Fruit fly (Drosophila melanogaster) whole organism, embryonic: Measurements from ENCODE around the gene mthl12.
A peak's percentile ranks its signal among the peaks of the same experiment; 100 is the strongest.

Source experiments
- Adf1 ChIP-seq: fragments of 200-800 bp; sonication (Bioruptor generic); IDR thresholded peaks from 2 replicates; pipeline ENCODE4 v1.3.6; 2022; ENCODE audit warnings: missing biosample characterization, missing genetic modification characterization
- Asciz ChIP-seq: fragments of 200-800 bp; sonication (Bioruptor generic); optimal IDR thresholded peaks from 2 replicates; lab custom pipeline; 2017; ENCODE audit warnings: missing biosample characterization, mild to moderate bottlenecking, missing genetic modification characterization, missing genetic modification reagents
- Bdp1 ChIP-seq: fragments of 200-800 bp; sonication (Bioruptor generic); optimal IDR thresholded peaks from 3 replicates; lab custom pipeline; 2016; ENCODE audit warnings: missing biosample characterization, missing genetic modification characterization
- CG10979 ChIP-seq: fragments of 200-800 bp; sonication (Bioruptor generic); optimal IDR thresholded peaks from 2 replicates; lab custom pipeline; 2018; ENCODE audit warnings: missing biosample characterization, mild to moderate bottlenecking, missing genetic modification characterization, moderate library complexity
- CG11093 ChIP-seq: fragments of 200-800 bp; sonication (Bioruptor generic); IDR thresholded peaks from 3 replicates; pipeline ENCODE4 v1.3.6; 2022; ENCODE audit warnings: missing biosample characterization, missing genetic modification characterization
- CG12299 ChIP-seq: fragments of 200-800 bp; sonication (Bioruptor generic); optimal IDR thresholded peaks from 2 replicates; lab custom pipeline; 2018; ENCODE audit warnings: missing biosample characterization, mild to moderate bottlenecking, missing genetic modification characterization
- CG15011 ChIP-seq: fragments of 200-800 bp; sonication (Bioruptor generic); optimal IDR thresholded peaks from 3 replicates; lab custom pipeline; 2018; ENCODE audit warnings: missing biosample characterization, mild to moderate bottlenecking, missing genetic modification characterization
- CG17186 ChIP-seq: fragments of 200-800 bp; sonication (Bioruptor generic); optimal IDR thresholded peaks from 3 replicates; lab custom pipeline; 2017; ENCODE audit warnings: missing biosample characterization, missing genetic modification reagents, missing genetic modification characterization
- CG17328 ChIP-seq: fragments of 200-800 bp; sonication (Bioruptor generic); IDR thresholded peaks from 2 replicates; pipeline ENCODE4 v1.3.6; 2022; ENCODE audit warnings: missing biosample characterization, missing genetic modification characterization
- CG18011 ChIP-seq: fragments of 200-800 bp; sonication (Bioruptor generic); optimal IDR thresholded peaks from 2 replicates; lab custom pipeline; 2017; ENCODE audit warnings: missing biosample characterization, missing genetic modification characterization, mild to moderate bottlenecking, moderate library complexity, missing genotype
- CG1832 ChIP-seq: fragments of 200-800 bp; sonication (Bioruptor generic); optimal IDR thresholded peaks from 2 replicates; lab custom pipeline; 2017; ENCODE audit warnings: missing biosample characterization, mild to moderate bottlenecking, missing genetic modification characterization, inconsistent platforms
- CG30403 ChIP-seq: fragments of 200-800 bp; sonication (Bioruptor generic); optimal IDR thresholded peaks from 3 replicates; lab custom pipeline; 2016; ENCODE audit warnings: missing biosample characterization, missing genetic modification characterization
- CG31365 ChIP-seq: fragments of 200-800 bp; sonication (Bioruptor generic); optimal IDR thresholded peaks from 2 replicates; lab custom pipeline; 2018; ENCODE audit warnings: missing biosample characterization, mild to moderate bottlenecking, missing genetic modification characterization
- CG31388 ChIP-seq: fragments of 200-800 bp; sonication (Bioruptor generic); optimal IDR thresholded peaks from 2 replicates; lab custom pipeline; 2016; ENCODE audit warnings: missing biosample characterization, missing genetic modification characterization
- CG34224 ChIP-seq: fragments of 200-800 bp; sonication (Bioruptor generic); IDR thresholded peaks from 3 replicates; pipeline ENCODE4 v1.3.6; 2022; ENCODE audit warnings: missing biosample characterization, missing genetic modification characterization; ENCODE audit not compliant: partially characterized antibody
- CG43689 ChIP-seq: fragments of 200-800 bp; sonication (Bioruptor generic); IDR thresholded peaks from 2 replicates; pipeline ENCODE4 v1.3.6; 2022; ENCODE audit warnings: missing biosample characterization, missing genetic modification characterization
- CG6854 ChIP-seq: fragments of 200-800 bp; sonication (Bioruptor generic); optimal IDR thresholded peaks from 3 replicates; lab custom pipeline; 2017; ENCODE audit warnings: missing biosample characterization, mild to moderate bottlenecking, missing genetic modification characterization
- CG8290 ChIP-seq, 3 experiments: fragments of 200-800 bp; sonication (Bioruptor generic); optimal IDR thresholded peaks; 2 replicates each; lab custom pipeline; 2016 to 2019; ENCODE audit warnings: missing biosample characterization in 3 of 3, missing genetic modification characterization in 3 of 3, mild to moderate bottlenecking in 2 of 3, moderate library complexity in 1 of 3
- CG9609 ChIP-seq: fragments of 200-800 bp; sonication (Bioruptor generic); optimal IDR thresholded peaks from 3 replicates; lab custom pipeline; 2016; ENCODE audit warnings: missing biosample characterization, missing genetic modification characterization
- CG9727 ChIP-seq: fragments of 200-800 bp; sonication (Bioruptor generic); optimal IDR thresholded peaks from 3 replicates; lab custom pipeline; 2017; ENCODE audit warnings: missing biosample characterization, mild to moderate bottlenecking, missing genetic modification characterization
- CG9817 ChIP-seq: fragments of 200-800 bp; sonication (Bioruptor generic); optimal IDR thresholded peaks from 2 replicates; lab custom pipeline; 2018; ENCODE audit warnings: missing biosample characterization, mild to moderate bottlenecking, missing genetic modification characterization, moderate library complexity
- CG9932 ChIP-seq: fragments of 200-800 bp; sonication (Bioruptor generic); IDR thresholded peaks from 2 replicates; pipeline ENCODE4 v1.3.6; 2022; ENCODE audit warnings: missing biosample characterization, missing genetic modification characterization
- Sox102F ChIP-seq: fragments of 200-800 bp; sonication (Bioruptor generic); optimal IDR thresholded peaks from 2 replicates; lab custom pipeline; 2018; ENCODE audit warnings: missing biosample characterization, mild to moderate bottlenecking, missing genetic modification characterization, moderate library complexity
- amos ChIP-seq: fragments of 200-800 bp; sonication (Bioruptor generic); IDR thresholded peaks from 2 replicates; pipeline ENCODE4 v1.3.6; 2022; ENCODE audit warnings: missing biosample characterization, missing genetic modification characterization; ENCODE audit not compliant: partially characterized antibody
- ara ChIP-seq: fragments of 200-800 bp; sonication (Bioruptor generic); IDR thresholded peaks from 2 replicates; pipeline ENCODE4 v1.3.6; 2022; ENCODE audit warnings: missing biosample characterization, missing genetic modification characterization
- bowl ChIP-seq: fragments of 200-800 bp; sonication (Bioruptor generic); IDR thresholded peaks from 2 replicates; pipeline ENCODE4 v1.3.6; 2022; ENCODE audit warnings: missing biosample characterization, missing genetic modification characterization
- bsh ChIP-seq, 2 experiments: fragments of 200-800 bp; sonication (Bioruptor generic); optimal IDR thresholded peaks; 2 replicates each; lab custom pipeline; 2017 to 2018; ENCODE audit warnings: mild to moderate bottlenecking in 2 of 2, missing biosample characterization in 2 of 2, missing genetic modification characterization in 2 of 2, moderate library complexity in 1 of 2
- chinmo ChIP-seq: fragments of 200-800 bp; sonication (Bioruptor generic); IDR thresholded peaks from 4 replicates; pipeline ENCODE4 v1.3.6; 2022; ENCODE audit warnings: missing biosample characterization, missing genetic modification characterization; ENCODE audit not compliant: partially characterized antibody
- chm ChIP-seq: fragments of 200-800 bp; sonication (Bioruptor generic); IDR thresholded peaks from 2 replicates; pipeline ENCODE4 v1.3.6; 2022; ENCODE audit warnings: missing biosample characterization, missing genetic modification characterization
- croc ChIP-seq: fragments of 200-800 bp; sonication (Bioruptor generic); conservative IDR thresholded peaks from 3 replicates; pipeline ENCODE4 v1.3.6; 2022; ENCODE audit warnings: missing biosample characterization, missing genetic modification characterization
- dm ChIP-seq: fragments of 200-800 bp; sonication (Bioruptor generic); optimal IDR thresholded peaks from 3 replicates; lab custom pipeline; 2016; ENCODE audit warnings: missing biosample characterization, missing genetic modification characterization
- gcm ChIP-seq: fragments of 200-800 bp; sonication (Bioruptor generic); optimal IDR thresholded peaks from 2 replicates; lab custom pipeline; 2019; ENCODE audit warnings: missing biosample characterization, mild to moderate bottlenecking, missing genetic modification characterization, moderate library complexity
- hb ChIP-seq: fragments of 200-800 bp; sonication (Bioruptor generic); IDR thresholded peaks from 3 replicates; pipeline ENCODE4 v1.3.6; 2022; ENCODE audit warnings: missing biosample characterization, missing genetic modification characterization; ENCODE audit not compliant: partially characterized antibody
- insv ChIP-seq, 2 experiments: fragments of 200-800 bp; sonication (Bioruptor generic); optimal IDR thresholded peaks; 3 replicates each; lab custom pipeline; 2016 to 2018; ENCODE audit warnings: missing biosample characterization in 2 of 2, missing genetic modification characterization in 2 of 2
- jing ChIP-seq: fragments of 200-800 bp; sonication (Bioruptor generic); optimal IDR thresholded peaks from 2 replicates; lab custom pipeline; 2018; ENCODE audit warnings: missing biosample characterization, mild to moderate bottlenecking, missing genetic modification characterization
- kay ChIP-seq: fragments of 200-800 bp; sonication (Bioruptor generic); optimal IDR thresholded peaks from 2 replicates; lab custom pipeline; 2016; ENCODE audit warnings: missing biosample characterization, missing genetic modification characterization
- ken ChIP-seq: fragments of 200-800 bp; sonication (Bioruptor generic); IDR thresholded peaks from 3 replicates; pipeline ENCODE4 v1.3.6; 2022; ENCODE audit warnings: missing biosample characterization, missing genetic modification characterization
- knrl ChIP-seq: fragments of 200-800 bp; sonication (Bioruptor generic); IDR thresholded peaks from 3 replicates; pipeline ENCODE4 v1.3.6; 2022; ENCODE audit warnings: missing biosample characterization, missing genetic modification characterization; ENCODE audit not compliant: partially characterized antibody
- mirr ChIP-seq: fragments of 200-800 bp; sonication (Bioruptor generic); optimal IDR thresholded peaks from 3 replicates; lab custom pipeline; 2018; ENCODE audit warnings: missing biosample characterization, mild to moderate bottlenecking, missing genetic modification characterization
- nerfin-1 ChIP-seq: fragments of 200-800 bp; sonication (Bioruptor generic); optimal IDR thresholded peaks from 3 replicates; lab custom pipeline; 2019; ENCODE audit warnings: missing biosample characterization, mild to moderate bottlenecking, missing genetic modification characterization, moderate library complexity
- p53 ChIP-seq: fragments of 200-800 bp; sonication (Bioruptor generic); optimal IDR thresholded peaks from 2 replicates; lab custom pipeline; 2016; ENCODE audit warnings: missing biosample characterization, missing genetic modification characterization
- peb ChIP-seq: fragments of 200-800 bp; sonication (Bioruptor generic); IDR thresholded peaks from 2 replicates; pipeline ENCODE4 v1.3.6; 2022; ENCODE audit warnings: missing biosample characterization, missing genetic modification characterization
- sc ChIP-seq, 3 experiments: fragments of >200 bp in 2 of 3; fragments of 200-800 bp in 1 of 3; sonication (Bioruptor generic) in 1 of 3; optimal IDR thresholded peaks; 2 replicates in 2 of 3; 3 replicates in 1 of 3; lab custom pipeline; 2017; ENCODE audit warnings: mild to moderate bottlenecking in 1 of 3, missing biosample characterization in 1 of 3, missing genetic modification characterization in 1 of 3, missing genetic modification reagents in 1 of 3
- so ChIP-seq: fragments of 200-800 bp; sonication (Bioruptor generic); IDR thresholded peaks from 3 replicates; pipeline ENCODE4 v1.3.6; 2022; ENCODE audit warnings: missing biosample characterization, missing genetic modification characterization
- wek ChIP-seq: fragments of 200-800 bp; sonication (Bioruptor generic); optimal IDR thresholded peaks from 3 replicates; lab custom pipeline; 2018; ENCODE audit warnings: missing biosample characterization, mild to moderate bottlenecking, missing genetic modification characterization, moderate library complexity
- yki ChIP-seq: fragments of >200 bp; optimal IDR thresholded peaks from 3 replicates; lab custom pipeline; 2018

The mthl12 gene

DNA sequence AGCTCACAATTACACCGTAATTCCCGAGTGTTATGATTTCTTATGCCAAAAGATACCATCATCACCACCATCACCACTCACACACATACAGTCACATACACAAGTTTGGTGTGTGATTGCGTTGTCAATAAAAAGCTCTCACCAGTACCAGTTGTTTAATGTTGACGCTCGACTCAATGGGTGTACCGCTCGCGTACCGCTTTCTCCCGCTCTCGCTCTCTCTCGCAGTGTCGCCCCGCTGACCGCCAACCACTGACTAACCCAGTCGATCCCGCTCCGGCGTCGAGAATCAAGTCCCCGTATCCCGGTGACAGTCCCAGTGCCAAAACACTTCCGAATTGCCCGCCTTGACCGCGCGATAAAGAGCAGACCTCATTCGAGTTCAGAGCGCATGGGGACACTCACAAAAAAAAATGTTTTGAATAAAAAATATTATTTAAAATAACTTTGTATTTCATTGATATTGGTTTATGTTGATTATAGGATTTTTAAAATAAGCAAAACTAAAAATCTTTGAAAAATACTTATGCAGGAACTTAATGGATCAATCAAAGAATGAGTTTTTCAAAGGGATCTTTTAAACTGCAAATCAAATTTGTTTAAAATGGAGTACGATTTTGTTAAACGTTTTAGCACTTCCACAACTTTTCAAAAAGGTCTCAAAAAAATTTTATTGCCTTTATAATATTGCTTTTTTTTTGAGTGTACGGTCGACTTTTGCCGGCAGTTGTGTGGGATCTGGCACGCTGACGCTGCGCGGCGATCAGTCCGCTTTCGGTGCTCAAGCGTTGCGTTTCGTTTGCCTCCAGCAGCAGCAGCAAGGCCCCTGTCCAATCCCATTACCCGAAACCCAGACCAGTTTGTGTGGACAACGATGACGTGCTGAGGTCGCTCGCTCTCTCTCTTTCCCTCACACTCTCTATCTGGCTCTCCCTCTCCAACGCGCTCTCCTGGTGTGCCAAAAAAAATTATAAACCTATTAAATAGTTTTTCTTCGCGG lies 11.0 kb downstream of the mthl12 start, which contains the start of gene Dic1 (continued):
- peak; percentile 85 to 96 for TF ChIP-seq bsh (GFP tag; optimal IDR thresholded peaks at IDR 0.05; lab: Kevin White, UChicago)
- TF ChIP-seq CG30403: peak; percentile 98
- TF ChIP-seq knrl (GFP tag; lab: Robert Waterston, UW): no peak
- peak; percentile 84; the same call in 2 of the 3 replicates for TF ChIP-seq ken (GFP tag; lab: Robert Waterston, UW)
- peak; percentile 45 for TF ChIP-seq yki (lab: Kevin White, UChicago)
- TF ChIP-seq mirr: peak; percentile 14
- TF ChIP-seq CG1832 (GFP tag; lab: Kevin White, UChicago): peak; percentile 53
- TF ChIP-seq nerfin-1 (tag; lab: Kevin White, UChicago): peak; percentile 97
- TF ChIP-seq CG9727: peak; percentile 99
- peak; percentile 99 for TF ChIP-seq CG10979 (tag; lab: Kevin White, UChicago)
- TF ChIP-seq wek: peak; percentile 49
- TF ChIP-seq hb (GFP tag; lab: Robert Waterston, UW): no peak
- TF ChIP-seq CG6854 (GFP tag; lab: Kevin White, UChicago): peak; percentile 98
- peak; percentile 74; the same call in 1 of the 2 replicates for TF ChIP-seq chm
- peak; percentile 94 for TF ChIP-seq CG9932 (GFP tag; lab: Robert Waterston, UW)
- peak; percentile 79 for TF ChIP-seq ara (GFP tag; lab: Robert Waterston, UW)
- peak; percentile 79 for TF ChIP-seq croc (GFP tag; lab: Robert Waterston, UW)
- peak; percentile 48; the same call in 1 of the 2 replicates for TF ChIP-seq bowl (GFP tag; lab: Robert Waterston, UW)
- 0 out of 3 replicates have a peak, but pooled peaks have one; percentile 10 for TF ChIP-seq CG34224 (GFP tag; lab: Robert Waterston, UW)
- peak; percentile 90; the same call in 3 of the 4 replicates for TF ChIP-seq chinmo (GFP tag; lab: Robert Waterston, UW)
- peak; percentile 98 for TF ChIP-seq Sox102F (GFP tag; lab: Kevin White, UChicago)
- TF ChIP-seq CG8290 (GFP tag; optimal IDR thresholded peaks at IDR 0.05; lab: Kevin White, UChicago): peak; percentile 75
- TF ChIP-seq CG8290 (tag; optimal IDR thresholded peaks at IDR 0.05; lab: Kevin White, UChicago): peak in 1 of 2 experiments; percentile 74
- peak; percentile 91 for TF ChIP-seq kay
- peak; percentile 90 for TF ChIP-seq CG11093 (GFP tag; lab: Robert Waterston, UW)
- peak; percentile 85 for TF ChIP-seq jing (GFP tag; lab: Kevin White, UChicago)
- peak; percentile 85 for TF ChIP-seq CG31388
- TF ChIP-seq sc (optimal IDR thresholded peaks at IDR 0.05; lab: Kevin White, UChicago): no peak
- peak; percentile 96 for TF ChIP-seq sc (GFP tag; optimal IDR thresholded peaks at IDR 0.05; lab: Kevin White, UChicago)
- TF ChIP-seq CG15011: peak; percentile 95
- peak; percentile 80 for TF ChIP-seq CG17186 (GFP tag; lab: Kevin White, UChicago)
- peak; percentile 45 to 76 for TF ChIP-seq insv (GFP tag; optimal IDR thresholded peaks at IDR 0.05; lab: Kevin White, UChicago)
- peak; percentile 91 for TF ChIP-seq CG12299 (tag; lab: Kevin White, UChicago)
- TF ChIP-seq CG17328: peak; percentile 81
- peak; percentile 86 for TF ChIP-seq so (GFP tag; lab: Robert Waterston, UW)
- peak; percentile 84 for TF ChIP-seq dm
- TF ChIP-seq CG31365 (tag; lab: Kevin White, UChicago): peak; percentile 64
- TF ChIP-seq gcm (GFP tag; lab: Kevin White, UChicago): peak; percentile 95
- TF ChIP-seq peb (GFP tag; lab: Robert Waterston, UW): no peak; the same call in 1 of the 2 replicates
- peak; percentile 95 for TF ChIP-seq CG9817 (tag; lab: Kevin White, UChicago)
- peak; percentile 89 for TF ChIP-seq CG9609
- TF ChIP-seq Bdp1 (GFP tag; lab: Kevin White, UChicago): peak; percentile 85
- peak; percentile 66 for TF ChIP-seq p53 (GFP tag; lab: Kevin White, UChicago)
- no peak; the same call in 1 of the 2 replicates for TF ChIP-seq amos (GFP tag; lab: Robert Waterston, UW)
- TF ChIP-seq Adf1 (GFP tag; lab: Robert Waterston, UW): peak; percentile 73
- TF ChIP-seq CG43689 (GFP tag; lab: Robert Waterston, UW): peak; percentile 70; the same call in 1 of the 2 replicates
- peak; percentile 99 for TF ChIP-seq Asciz (GFP tag; lab: Kevin White, UChicago)
- TF ChIP-seq CG18011 (GFP tag; lab: Kevin White, UChicago): peak; percentile 87
